Worm (Caenorhabditis elegans): Measurements from ENCODE around the gene Y69H2.17.
A peak's percentile ranks its signal among the peaks of the same experiment; 100 is the strongest.

Y69H2.17 gene

DNA sequence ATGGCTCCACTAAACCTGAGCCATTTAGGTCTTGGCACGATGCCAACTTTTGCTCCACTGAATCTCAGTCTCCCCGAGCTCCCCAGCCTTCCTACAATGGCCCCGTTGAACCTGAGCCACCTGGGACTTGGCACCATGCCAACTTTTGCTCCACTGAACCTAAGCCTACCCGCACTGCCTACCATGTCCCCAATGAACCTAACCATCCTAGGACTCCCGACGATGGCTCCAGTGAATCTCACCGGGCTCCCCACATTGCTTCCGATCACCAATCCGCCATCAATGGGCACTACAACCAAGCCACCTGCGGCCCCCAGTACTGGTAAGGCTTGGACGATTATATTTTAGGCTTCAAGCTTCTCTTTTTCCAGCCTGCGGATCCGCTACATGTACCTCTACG is 12.9 kb upstream of the Y69H2.17 start:
- peak; percentile 27 for TF ChIP-seq aly-1 (tag; optimal IDR thresholded peaks at IDR 0.05)
- TF ChIP-seq pes-1 (GFP tag; IDR thresholded peaks at IDR 0.05) = no peak

DNA sequence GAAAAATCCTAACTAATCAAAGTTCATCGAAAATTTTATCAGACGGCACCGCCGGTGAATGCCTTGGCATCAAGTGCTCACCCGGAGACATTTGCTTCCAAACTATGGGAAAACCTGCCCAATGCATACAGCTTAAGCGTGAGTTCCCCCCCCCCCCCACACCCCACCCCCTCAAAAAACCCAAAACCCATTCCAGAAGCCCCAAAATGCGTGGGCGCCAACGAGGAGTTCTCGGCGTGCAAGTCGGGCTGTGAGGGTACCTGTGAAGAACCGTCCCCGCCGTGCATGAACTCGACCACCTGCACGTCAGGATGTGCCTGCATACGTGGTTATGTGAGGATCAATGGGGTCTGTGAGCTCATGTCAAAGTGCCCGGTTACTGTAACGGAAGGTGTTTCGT is 10.4 kb upstream of the Y69H2.17 start:
- TF ChIP-seq tbx-11 (GFP tag; IDR thresholded peaks at IDR 0.05) (no peak), sea-1 (GFP tag; conservative IDR thresholded peaks at IDR 0.05) (no peak), hnd-1 (tag; optimal IDR thresholded peaks at IDR 0.05) (no peak), ama-1 (optimal IDR thresholded peaks at IDR 0.05) (no peak), hmg-4 (GFP tag; optimal IDR thresholded peaks at IDR 0.05) (no peak), ets-7 (tag; optimal IDR thresholded peaks at IDR 0.05) (no peak), aly-1 (tag; optimal IDR thresholded peaks at IDR 0.05) (no peak)

DNA sequence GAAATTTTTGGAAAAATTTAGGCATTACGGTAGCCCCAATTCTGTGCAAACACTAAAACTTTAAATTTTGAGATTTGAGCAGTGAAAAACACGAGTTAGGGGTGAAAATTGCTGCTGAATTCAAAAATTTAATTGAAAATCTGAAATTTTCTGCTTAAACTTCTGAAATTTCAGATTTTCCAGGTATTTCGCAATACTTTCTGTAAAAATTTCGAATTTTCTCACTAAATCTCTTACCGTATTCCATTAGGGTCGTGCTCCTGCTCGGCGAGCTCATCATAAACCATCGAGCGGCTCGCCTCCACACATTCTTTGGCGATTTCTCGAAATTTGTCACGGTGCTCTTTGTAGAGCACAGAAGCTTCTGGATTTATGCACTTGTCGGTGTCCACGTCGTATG is 2.6 kb downstream of the Y69H2.17 start:
- no peak for TF ChIP-seq ets-7 (tag; optimal IDR thresholded peaks at IDR 0.05)
- TF ChIP-seq ceh-13 (GFP tag; optimal IDR thresholded peaks at IDR 0.05) = no peak
- TF ChIP-seq scrt-1 (GFP tag; IDR thresholded peaks at IDR 0.05) = no peak
- no peak for TF ChIP-seq hmbx-1 (tag; optimal IDR thresholded peaks at IDR 0.05)
- TF ChIP-seq tra-4 (tag; optimal IDR thresholded peaks at IDR 0.05) = no peak
- TF ChIP-seq aly-1 (tag; optimal IDR thresholded peaks at IDR 0.05) = no peak
- TF ChIP-seq ceh-36 (tag; optimal IDR thresholded peaks at IDR 0.05) = no peak
- TF ChIP-seq hmg-4 (GFP tag; optimal IDR thresholded peaks at IDR 0.05) = no peak
- no peak for TF ChIP-seq flt-1 (GFP tag; IDR thresholded peaks at IDR 0.05)
- no peak for TF ChIP-seq sea-1 (GFP tag; conservative IDR thresholded peaks at IDR 0.05)
- no peak for TF ChIP-seq ama-1 (optimal IDR thresholded peaks at IDR 0.05)
- no peak for TF ChIP-seq hnd-1 (tag; optimal IDR thresholded peaks at IDR 0.05)
- TF ChIP-seq F13C5.2 (tag; optimal IDR thresholded peaks at IDR 0.05) = no peak
- no peak for TF ChIP-seq tbx-37 (GFP tag; conservative IDR thresholded peaks at IDR 0.05)
- TF ChIP-seq tbx-11 (GFP tag; IDR thresholded peaks at IDR 0.05) = no peak
- no peak for TF ChIP-seq B0310.2 (tag; optimal IDR thresholded peaks at IDR 0.05)
- TF ChIP-seq pes-1 (GFP tag; IDR thresholded peaks at IDR 0.05) = no peak

DNA sequence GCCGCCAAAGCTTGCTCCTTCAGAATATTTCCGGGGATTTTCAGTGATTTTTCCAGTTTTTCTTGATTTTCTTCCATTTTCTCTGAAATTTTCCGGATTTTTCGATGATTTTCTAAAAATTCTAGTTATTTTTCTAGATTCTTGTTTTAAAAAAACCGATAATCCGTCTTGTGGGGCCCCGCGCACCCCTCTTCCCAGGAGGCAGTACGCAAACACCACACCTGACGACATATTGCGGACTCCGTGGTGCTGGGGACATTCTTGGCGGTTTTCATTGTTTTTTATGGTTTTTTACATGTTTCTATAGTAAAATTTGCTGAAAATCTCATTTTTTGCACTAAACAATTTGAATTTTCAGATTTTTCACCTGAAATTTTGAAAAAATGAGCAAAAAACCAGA is 4.9 kb downstream of the Y69H2.17 start, which contains the start of the genes ubc-19 and Y69H2.7:
ubc-19 (minus strand) TSS at position 82 of the 400 bp plus-strand sequence.
Y69H2.7 (plus strand) TSS at position 309 of the 400 bp plus-strand sequence.
- TF ChIP-seq ets-7 (tag; optimal IDR thresholded peaks at IDR 0.05) = no peak
- peak; percentile 5 for TF ChIP-seq hmg-4 (GFP tag; optimal IDR thresholded peaks at IDR 0.05)
- TF ChIP-seq ceh-13 (GFP tag; optimal IDR thresholded peaks at IDR 0.05) = no peak

DNA sequence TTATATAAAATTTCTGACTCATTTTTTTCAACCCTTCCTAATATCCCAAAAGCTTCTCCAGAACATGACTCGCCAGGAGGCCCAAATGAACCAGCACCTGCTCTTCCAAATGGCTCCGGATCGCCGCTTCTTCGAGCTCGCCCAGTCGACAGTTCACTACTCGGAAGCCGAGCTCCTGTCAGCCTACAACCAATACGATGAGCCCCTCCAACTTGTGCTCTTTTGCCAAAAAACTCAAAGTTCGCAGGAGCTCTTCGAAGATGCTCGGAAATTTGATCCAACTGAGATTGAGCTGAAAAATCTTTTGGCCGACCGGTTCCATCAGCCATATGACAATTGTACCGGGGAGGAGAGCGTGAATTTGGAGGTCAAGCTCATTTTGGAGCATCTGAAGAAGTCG is 10.7 kb downstream of the Y69H2.17 start:
- TF ChIP-seq hmbx-1 (tag; optimal IDR thresholded peaks at IDR 0.05) (no peak), tbx-11 (GFP tag; IDR thresholded peaks at IDR 0.05) (no peak), flt-1 (GFP tag; IDR thresholded peaks at IDR 0.05) (no peak), aly-1 (tag; optimal IDR thresholded peaks at IDR 0.05) (no peak), B0310.2 (tag; optimal IDR thresholded peaks at IDR 0.05) (no peak), tbx-37 (GFP tag; conservative IDR thresholded peaks at IDR 0.05) (no peak)

DNA sequence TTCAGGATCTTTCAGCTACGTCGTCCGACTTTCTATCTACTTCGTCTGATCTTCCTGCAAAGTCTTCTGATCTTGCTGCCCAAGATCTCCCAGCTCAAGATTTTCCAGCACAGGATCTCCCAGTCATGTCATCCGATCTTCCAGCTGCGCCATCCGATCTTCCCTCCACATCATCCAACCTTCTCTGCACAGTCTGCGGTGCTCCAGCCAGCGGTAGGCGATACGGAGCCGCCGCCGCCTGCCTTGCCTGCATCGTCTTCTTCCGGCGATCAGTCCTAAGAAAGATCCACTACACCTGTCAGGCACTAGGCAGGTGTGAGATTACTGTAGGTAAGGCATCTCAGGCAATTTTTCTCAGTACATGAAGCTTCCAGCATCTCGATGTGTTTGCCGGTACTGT is 14.6 kb downstream of the Y69H2.17 start, which contains the start of gene nhr-241:
nhr-241 (plus strand) TSS at position 126 of the 400 bp plus-strand sequence.
- TF ChIP-seq tbx-37 (GFP tag; conservative IDR thresholded peaks at IDR 0.05) (no peak), aly-1 (tag; optimal IDR thresholded peaks at IDR 0.05) (no peak), tra-4 (tag; optimal IDR thresholded peaks at IDR 0.05) (no peak), ets-7 (tag; optimal IDR thresholded peaks at IDR 0.05) (no peak), flt-1 (GFP tag; IDR thresholded peaks at IDR 0.05) (no peak), B0310.2 (tag; optimal IDR thresholded peaks at IDR 0.05) (no peak), hmbx-1 (tag; optimal IDR thresholded peaks at IDR 0.05) (no peak), scrt-1 (GFP tag; IDR thresholded peaks at IDR 0.05) (no peak), ama-1 (optimal IDR thresholded peaks at IDR 0.05) (no peak), hnd-1 (tag; optimal IDR thresholded peaks at IDR 0.05) (no peak), hmg-4 (GFP tag; optimal IDR thresholded peaks at IDR 0.05) (no peak), tbx-11 (GFP tag; IDR thresholded peaks at IDR 0.05) (no peak), F13C5.2 (tag; optimal IDR thresholded peaks at IDR 0.05) (no peak), ceh-36 (tag; optimal IDR thresholded peaks at IDR 0.05) (no peak), sea-1 (GFP tag; conservative IDR thresholded peaks at IDR 0.05) (no peak)

DNA sequence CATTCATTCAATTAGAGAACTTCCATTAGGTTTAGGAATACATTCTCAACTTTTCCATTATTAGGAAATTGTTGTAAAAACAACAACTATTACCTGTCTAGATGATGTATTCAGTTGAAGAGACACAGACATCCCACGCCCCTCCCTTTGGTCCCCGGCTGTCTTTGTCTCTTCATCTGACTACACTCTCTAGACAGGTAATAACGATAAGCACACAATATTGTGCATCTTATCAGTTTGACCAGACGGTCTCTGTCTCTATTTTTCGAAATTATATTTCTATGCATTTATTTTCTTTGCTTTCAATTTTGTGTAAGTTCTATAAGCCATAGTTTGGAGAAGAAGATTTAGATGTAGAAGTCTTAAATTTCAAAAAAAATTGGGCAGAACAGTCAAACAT is 16.6 kb downstream of the Y69H2.17 start, which contains the start of gene Y69H2.9:
Y69H2.9 (plus strand) TSS at position 233 of the 400 bp plus-strand sequence.
- TF ChIP-seq F13C5.2 (tag; optimal IDR thresholded peaks at IDR 0.05) (no peak), flt-1 (GFP tag; IDR thresholded peaks at IDR 0.05) (no peak), tbx-11 (GFP tag; IDR thresholded peaks at IDR 0.05) (no peak), tra-4 (tag; optimal IDR thresholded peaks at IDR 0.05) (no peak), B0310.2 (tag; optimal IDR thresholded peaks at IDR 0.05) (no peak), hmbx-1 (tag; optimal IDR thresholded peaks at IDR 0.05) (no peak), ceh-13 (GFP tag; optimal IDR thresholded peaks at IDR 0.05) (no peak), sea-1 (GFP tag; conservative IDR thresholded peaks at IDR 0.05) (no peak), pes-1 (GFP tag; IDR thresholded peaks at IDR 0.05) (no peak), hnd-1 (tag; optimal IDR thresholded peaks at IDR 0.05) (no peak), ets-7 (tag; optimal IDR thresholded peaks at IDR 0.05) (no peak), ama-1 (optimal IDR thresholded peaks at IDR 0.05) (no peak), scrt-1 (GFP tag; IDR thresholded peaks at IDR 0.05) (no peak), hmg-4 (GFP tag; optimal IDR thresholded peaks at IDR 0.05) (no peak), aly-1 (tag; optimal IDR thresholded peaks at IDR 0.05) (no peak), tbx-37 (GFP tag; conservative IDR thresholded peaks at IDR 0.05) (no peak), ceh-36 (tag; optimal IDR thresholded peaks at IDR 0.05) (no peak)

DNA sequence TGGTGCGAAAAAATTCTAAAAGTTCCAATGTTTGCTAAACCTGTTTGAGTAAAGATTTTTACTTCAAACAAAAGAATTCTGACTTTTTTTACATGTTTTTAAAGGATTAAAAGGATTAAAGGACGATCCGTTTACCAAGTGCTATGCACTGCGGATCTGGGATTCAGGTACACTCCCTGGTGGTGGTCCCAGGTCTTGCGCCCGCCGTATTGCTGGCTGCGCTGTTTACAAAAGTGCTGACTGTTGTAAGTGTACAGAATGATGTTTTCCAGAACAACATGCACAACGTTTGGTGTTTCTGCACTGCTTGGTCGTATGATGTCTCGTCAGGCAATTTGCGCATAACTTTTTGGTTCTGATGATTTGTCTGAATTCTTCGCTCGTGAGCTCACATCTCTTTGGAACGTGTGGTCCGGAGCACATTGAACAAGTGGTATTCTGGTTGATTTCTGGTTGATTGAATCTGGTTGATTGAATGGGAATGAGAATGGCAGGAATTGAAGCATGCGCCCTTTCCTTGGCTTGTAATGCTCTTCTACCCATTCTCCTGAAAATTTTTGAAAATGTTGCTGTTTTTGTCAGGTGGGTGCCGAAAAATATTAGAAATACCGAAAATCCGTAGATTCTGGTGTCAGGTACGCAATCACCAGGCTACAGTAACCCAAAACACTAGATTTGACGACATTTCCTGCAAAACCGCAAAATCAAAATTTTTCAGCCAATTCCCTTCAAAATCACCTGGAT is 20.8 kb downstream of the Y69H2.17 start:
- TF ChIP-seq ceh-36 (tag; optimal IDR thresholded peaks at IDR 0.05) (peak; percentile 22), ceh-13 (GFP tag; optimal IDR thresholded peaks at IDR 0.05) (no peak), ama-1 (optimal IDR thresholded peaks at IDR 0.05) (no peak), B0310.2 (tag; optimal IDR thresholded peaks at IDR 0.05) (no peak), aly-1 (tag; optimal IDR thresholded peaks at IDR 0.05) (no peak), tbx-37 (GFP tag; conservative IDR thresholded peaks at IDR 0.05) (no peak), scrt-1 (GFP tag; IDR thresholded peaks at IDR 0.05) (no peak), F13C5.2 (tag; optimal IDR thresholded peaks at IDR 0.05) (no peak), flt-1 (GFP tag; IDR thresholded peaks at IDR 0.05) (peak; percentile 35; the same call in 1 of the 2 replicates), hnd-1 (tag; optimal IDR thresholded peaks at IDR 0.05) (no peak), tbx-11 (GFP tag; IDR thresholded peaks at IDR 0.05) (peak; percentile 65; the same call in 1 of the 2 replicates), tra-4 (tag; optimal IDR thresholded peaks at IDR 0.05) (no peak), hmg-4 (GFP tag; optimal IDR thresholded peaks at IDR 0.05) (no peak), ets-7 (tag; optimal IDR thresholded peaks at IDR 0.05) (no peak)
